Worm (Caenorhabditis elegans) whole organism, young adult: ENCODE data around the gene nspb-11.
A peak's percentile ranks its signal among the peaks of the same experiment; 100 is the strongest.

Source experiments
- B0019.2 ChIP-seq: fragments of 200-800 bp; sonication (Bioruptor generic); conservative IDR thresholded peaks from 2 replicates; pipeline ENCODE4 v1.3.6; 2022; ENCODE audit warnings: missing genetic modification reagents, missing genetic modification characterization, missing compliant biosample characterization
- B0035.1 ChIP-seq: sonication (generic microtip); optimal IDR thresholded peaks from 2 replicates; lab custom pipeline; 2016; ENCODE audit warnings: missing genetic modification characterization, mild to moderate bottlenecking, missing compliant biosample characterization, missing genotype, missing genetic modification reagents
- B0261.1 ChIP-seq: sonication (generic microtip); optimal IDR thresholded peaks from 2 replicates; lab custom pipeline; 2016; ENCODE audit warnings: mild to moderate bottlenecking, missing genetic modification characterization, moderate library complexity, missing compliant biosample characterization
- F10E7.11 ChIP-seq: sonication (generic microtip); optimal IDR thresholded peaks from 2 replicates; lab custom pipeline; 2017; ENCODE audit warnings: mild to moderate bottlenecking, missing genetic modification characterization, moderate library complexity, missing compliant biosample characterization
- F22D6.2 ChIP-seq: sonication (generic microtip); optimal IDR thresholded peaks from 2 replicates; lab custom pipeline; 2016; ENCODE audit warnings: mild to moderate bottlenecking, missing genetic modification characterization, missing compliant biosample characterization
- F23B12.7 ChIP-seq: sonication (generic microtip); optimal IDR thresholded peaks from 2 replicates; lab custom pipeline; 2017; ENCODE audit warnings: missing genetic modification characterization, mild to moderate bottlenecking, missing compliant biosample characterization, antibody characterized with exemption, moderate library complexity; ENCODE audit not compliant: insufficient read depth
- K11D2.4 ChIP-seq: fragments of 200-800 bp; sonication (Bioruptor generic); IDR thresholded peaks from 2 replicates; pipeline ENCODE4 v1.3.6; 2022; ENCODE audit warnings: missing genetic modification reagents, missing genetic modification characterization, missing compliant biosample characterization
- K12H6.12 ChIP-seq: fragments of 200-800 bp; sonication (Bioruptor generic); optimal IDR thresholded peaks from 2 replicates; lab custom pipeline; 2018; ENCODE audit warnings: mild to moderate bottlenecking, missing genetic modification characterization, missing compliant biosample characterization
- Y67H2A.10 ChIP-seq: fragments of 200-800 bp; sonication (Bioruptor generic); conservative IDR thresholded peaks from 2 replicates; pipeline ENCODE4 v1.3.6; 2022; ENCODE audit warnings: missing genetic modification reagents, missing genetic modification characterization, missing compliant biosample characterization
- akir-1 ChIP-seq: fragments of 200-800 bp; sonication (Bioruptor generic); optimal IDR thresholded peaks from 2 replicates; lab custom pipeline; 2018; ENCODE audit warnings: mild to moderate bottlenecking, missing genetic modification characterization, moderate library complexity, missing compliant biosample characterization
- atf-7 ChIP-seq: sonication (generic microtip); optimal IDR thresholded peaks from 2 replicates; lab custom pipeline; 2017; ENCODE audit warnings: mild to moderate bottlenecking, missing genetic modification characterization, missing compliant biosample characterization
- attf-6 ChIP-seq: fragments of 200-800 bp; sonication (Bioruptor generic); IDR thresholded peaks from 2 replicates; pipeline ENCODE4 v1.3.6; 2022; ENCODE audit warnings: missing genetic modification reagents, missing genetic modification characterization, missing compliant biosample characterization
- ceh-27 ChIP-seq: fragments of 200-800 bp; sonication (Bioruptor generic); optimal IDR thresholded peaks from 2 replicates; lab custom pipeline; 2018; ENCODE audit warnings: mild to moderate bottlenecking, missing genetic modification characterization, moderate library complexity, missing compliant biosample characterization
- ceh-58 ChIP-seq: fragments of 200-800 bp; sonication (Bioruptor generic); IDR thresholded peaks from 2 replicates; pipeline ENCODE4 v1.3.6; 2022; ENCODE audit warnings: missing genetic modification characterization, missing compliant biosample characterization
- ceh-79 ChIP-seq: sonication (generic microtip); optimal IDR thresholded peaks from 2 replicates; lab custom pipeline; 2017; ENCODE audit warnings: mild to moderate bottlenecking, missing genetic modification characterization, missing compliant biosample characterization
- ceh-91 ChIP-seq: fragments of 200-800 bp; sonication (Bioruptor generic); IDR thresholded peaks from 2 replicates; pipeline ENCODE4 v1.3.6; 2022; ENCODE audit warnings: missing genetic modification reagents, missing genetic modification characterization, missing compliant biosample characterization
- dpl-1 ChIP-seq: fragments of 150-350 bp; optimal IDR thresholded peaks from 2 replicates; lab custom pipeline; 2014; ENCODE audit warnings: missing biosample characterization, missing genetic modification reagents, missing genetic modification characterization
- egl-44 ChIP-seq: fragments of 200-800 bp; sonication (Bioruptor generic); IDR thresholded peaks from 2 replicates; pipeline ENCODE4 v1.3.6; 2022; ENCODE audit warnings: missing genetic modification reagents, missing genetic modification characterization, missing compliant biosample characterization
- ekl-4 ChIP-seq: fragments of 200-800 bp; sonication (Bioruptor generic); IDR thresholded peaks from 2 replicates; pipeline ENCODE4 v1.3.6; 2022; ENCODE audit warnings: missing genetic modification reagents, missing genetic modification characterization, missing compliant biosample characterization
- hlh-12 ChIP-seq: sonication (generic microtip); optimal IDR thresholded peaks from 2 replicates; lab custom pipeline; 2016; ENCODE audit warnings: missing genetic modification characterization, missing compliant biosample characterization
- hlh-26 ChIP-seq: fragments of 200-800 bp; sonication (Bioruptor generic); conservative IDR thresholded peaks from 2 replicates; pipeline ENCODE4 v1.3.6; 2022; ENCODE audit warnings: missing genetic modification reagents, missing genetic modification characterization, missing compliant biosample characterization
- let-526 ChIP-seq: fragments of 200-800 bp; sonication (Bioruptor generic); IDR thresholded peaks from 2 replicates; pipeline ENCODE4 v1.3.6; 2022; ENCODE audit warnings: missing genetic modification reagents, missing genetic modification characterization, missing compliant biosample characterization
- lin-40 ChIP-seq: sonication (generic microtip); optimal IDR thresholded peaks from 2 replicates; lab custom pipeline; 2016; ENCODE audit warnings: missing genetic modification characterization, mild to moderate bottlenecking, missing compliant biosample characterization, missing genotype, missing genetic modification reagents
- lin-54 ChIP-seq: fragments of 200-800 bp; sonication (Bioruptor generic); optimal IDR thresholded peaks from 2 replicates; lab custom pipeline; 2018; ENCODE audit warnings: mild to moderate bottlenecking, missing genetic modification characterization, missing compliant biosample characterization
- madf-10 ChIP-seq: sonication (generic microtip); optimal IDR thresholded peaks from 2 replicates; lab custom pipeline; 2016; ENCODE audit warnings: mild to moderate bottlenecking, missing genetic modification characterization, missing compliant biosample characterization
- madf-3 ChIP-seq: fragments of 200-800 bp; sonication (Bioruptor generic); IDR thresholded peaks from 2 replicates; pipeline ENCODE4 v1.3.6; 2022; ENCODE audit warnings: missing genetic modification reagents, missing genetic modification characterization, missing compliant biosample characterization
- madf-8 ChIP-seq: fragments of 200-800 bp; sonication (Bioruptor generic); conservative IDR thresholded peaks from 2 replicates; pipeline ENCODE4 v1.3.6; 2022; ENCODE audit warnings: missing genetic modification reagents, missing genetic modification characterization, missing compliant biosample characterization
- mel-28 ChIP-seq: sonication (generic microtip); optimal IDR thresholded peaks from 2 replicates; lab custom pipeline; 2016; ENCODE audit warnings: borderline replicate concordance, mild to moderate bottlenecking, missing genetic modification characterization, missing compliant biosample characterization
- nfyb-1 ChIP-seq: fragments of 200-800 bp; sonication (Bioruptor generic); IDR thresholded peaks from 2 replicates; pipeline ENCODE4 v1.3.6; 2022; ENCODE audit warnings: missing genetic modification reagents, missing genetic modification characterization, missing compliant biosample characterization
- nhr-120 ChIP-seq: fragments of 200-800 bp; sonication (Bioruptor generic); IDR thresholded peaks from 2 replicates; pipeline ENCODE4 v1.3.6; 2022; ENCODE audit warnings: missing genetic modification characterization, missing compliant biosample characterization
- rcor-1 ChIP-seq: fragments of 200-800 bp; sonication (Bioruptor generic); IDR thresholded peaks from 2 replicates; pipeline ENCODE4 v1.3.6; 2022; ENCODE audit warnings: missing genetic modification reagents, missing genetic modification characterization, missing compliant biosample characterization
- repo-1 ChIP-seq: sonication (generic microtip); optimal IDR thresholded peaks from 2 replicates; lab custom pipeline; 2017; ENCODE audit warnings: mild to moderate bottlenecking, missing genetic modification characterization, missing compliant biosample characterization
- rpc-1 ChIP-seq, 2 experiments: fragments of 150-350 bp in 1 of 2; sonication (generic microtip) in 1 of 2; optimal IDR thresholded peaks; 2 replicates each; lab custom pipeline; 2014 to 2018; ENCODE audit warnings: missing biosample characterization in 1 of 2, missing genetic modification characterization in 1 of 2, missing genetic modification reagents in 1 of 2, missing genotype in 1 of 2
- snpc-1.3 ChIP-seq: sonication (generic microtip); optimal IDR thresholded peaks from 2 replicates; lab custom pipeline; 2017; ENCODE audit warnings: missing genetic modification characterization, mild to moderate bottlenecking, missing compliant biosample characterization, antibody characterized with exemption, moderate library complexity, missing genotype, missing genetic modification reagents; ENCODE audit not compliant: insufficient read depth
- tbp1 ChIP-seq: fragments of 200-800 bp; sonication (Bioruptor generic); optimal IDR thresholded peaks from 2 replicates; lab custom pipeline; 2018; ENCODE audit warnings: mild to moderate bottlenecking, missing genetic modification characterization, missing compliant biosample characterization
- unc-62 ChIP-seq: fragments of 150-350 bp; optimal IDR thresholded peaks from 2 replicates; lab custom pipeline; 2014; ENCODE audit warnings: missing biosample characterization, missing genetic modification reagents, missing genetic modification characterization
- zim-3 ChIP-seq: sonication (generic microtip); optimal IDR thresholded peaks from 2 replicates; lab custom pipeline; 2017; ENCODE audit warnings: mild to moderate bottlenecking, missing genetic modification characterization, moderate library complexity, missing compliant biosample characterization
- ztf-22 ChIP-seq: fragments of 200-800 bp; sonication (Bioruptor generic); optimal IDR thresholded peaks from 2 replicates; lab custom pipeline; 2018; ENCODE audit warnings: mild to moderate bottlenecking, missing genetic modification characterization, moderate library complexity, missing compliant biosample characterization
- ztf-25 ChIP-seq: fragments of 200-800 bp; sonication (Bioruptor generic); IDR thresholded peaks from 2 replicates; pipeline ENCODE4 v1.3.6; 2022; ENCODE audit warnings: missing genetic modification reagents, missing genetic modification characterization, missing compliant biosample characterization
- ztf-3 ChIP-seq: fragments of 200-800 bp; sonication (Bioruptor generic); optimal IDR thresholded peaks from 2 replicates; lab custom pipeline; 2018; ENCODE audit warnings: mild to moderate bottlenecking, missing genetic modification characterization, missing compliant biosample characterization

nspb-11 gene

DNA sequence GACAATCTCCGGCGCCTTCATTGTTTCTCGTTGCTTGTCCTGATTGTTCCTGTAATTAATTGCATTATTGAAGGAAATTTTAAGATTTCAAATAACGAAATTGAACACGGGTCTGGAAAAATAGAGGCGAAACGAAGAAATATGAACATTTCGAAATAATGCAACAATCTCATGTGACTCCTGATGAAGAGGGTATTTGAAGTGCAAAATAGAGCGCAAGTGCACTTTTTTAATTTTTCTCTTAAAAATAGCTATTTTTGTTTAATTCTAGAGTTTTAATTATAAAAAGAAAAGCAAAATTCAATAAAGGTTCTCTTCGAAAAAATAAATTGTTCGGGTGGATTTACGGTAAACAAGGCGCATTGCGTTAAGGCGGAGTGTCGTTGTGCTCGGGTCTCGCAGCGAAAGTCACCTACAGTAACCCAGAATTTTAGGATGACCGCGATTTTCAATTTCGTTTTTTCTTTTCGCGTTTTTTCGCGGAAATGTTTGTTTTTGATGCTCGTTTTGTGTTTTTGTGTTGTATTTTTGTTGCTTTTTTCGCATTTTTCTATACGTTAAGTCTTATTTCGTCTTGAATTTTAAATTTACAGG, 11.9 kb downstream of the nspb-11 start, which contains the start of the genes F58G1.2 and wago-4 (continued):
- TF ChIP-seq ceh-27 (GFP tag; lab: Kevin White, UChicago): no peak
- no peak for TF ChIP-seq nfyb-1 (GFP tag; lab: Robert Waterston, UW)
- peak; percentile 92 for TF ChIP-seq ceh-91 (GFP tag; lab: Robert Waterston, UW)
- TF ChIP-seq hlh-26 (GFP tag; lab: Robert Waterston, UW): no peak
- TF ChIP-seq ceh-79 (tag; lab: Kevin White, UChicago): no peak
- peak; percentile 83 for TF ChIP-seq madf-8
- no peak for TF ChIP-seq lin-40 (tag; lab: Kevin White, UChicago)
- TF ChIP-seq madf-10 (tag; lab: Kevin White, UChicago): no peak
- no peak for TF ChIP-seq K12H6.12 (tag; lab: Kevin White, UChicago)
- no peak for TF ChIP-seq ztf-22 (GFP tag; lab: Kevin White, UChicago)
- no peak for TF ChIP-seq Y67H2A.10 (GFP tag; lab: Robert Waterston, UW)
- TF ChIP-seq F10E7.11 (tag; lab: Kevin White, UChicago): no peak
- TF ChIP-seq atf-7 (tag; lab: Kevin White, UChicago): no peak
- no peak for TF ChIP-seq K11D2.4
- TF ChIP-seq tbp1 (GFP tag; lab: Kevin White, UChicago): peak; percentile 46
- TF ChIP-seq snpc-1.3 (tag; lab: Kevin White, UChicago): peak; percentile 53
- no peak for TF ChIP-seq mel-28 (tag; lab: Kevin White, UChicago)
- TF ChIP-seq F23B12.7 (tag; lab: Kevin White, UChicago): peak; percentile 44
- TF ChIP-seq zim-3 (tag; lab: Kevin White, UChicago): no peak
- TF ChIP-seq rcor-1 (GFP tag; lab: Robert Waterston, UW): peak; percentile 51; the same call in 1 of the 2 replicates
- TF ChIP-seq ekl-4 (GFP tag; lab: Robert Waterston, UW): no peak
- no peak for TF ChIP-seq akir-1 (GFP tag; lab: Kevin White, UChicago)
- TF ChIP-seq madf-3 (GFP tag; lab: Robert Waterston, UW): no peak
- no peak for TF ChIP-seq let-526
- no peak for TF ChIP-seq rpc-1 (optimal IDR thresholded peaks at IDR 0.05; lab: Kevin White, UChicago)
- TF ChIP-seq rpc-1 (tag; optimal IDR thresholded peaks at IDR 0.05; lab: Kevin White, UChicago): no peak
- TF ChIP-seq hlh-12 (tag; lab: Kevin White, UChicago): no peak
- peak; percentile 88 for TF ChIP-seq dpl-1 (GFP tag; lab: Kevin White, UChicago)
- no peak for TF ChIP-seq ceh-58 (GFP tag; lab: Robert Waterston, UW)
- TF ChIP-seq attf-6 (GFP tag; lab: Robert Waterston, UW): no peak
- peak; percentile 70 for TF ChIP-seq lin-54 (GFP tag; lab: Kevin White, UChicago)

DNA sequence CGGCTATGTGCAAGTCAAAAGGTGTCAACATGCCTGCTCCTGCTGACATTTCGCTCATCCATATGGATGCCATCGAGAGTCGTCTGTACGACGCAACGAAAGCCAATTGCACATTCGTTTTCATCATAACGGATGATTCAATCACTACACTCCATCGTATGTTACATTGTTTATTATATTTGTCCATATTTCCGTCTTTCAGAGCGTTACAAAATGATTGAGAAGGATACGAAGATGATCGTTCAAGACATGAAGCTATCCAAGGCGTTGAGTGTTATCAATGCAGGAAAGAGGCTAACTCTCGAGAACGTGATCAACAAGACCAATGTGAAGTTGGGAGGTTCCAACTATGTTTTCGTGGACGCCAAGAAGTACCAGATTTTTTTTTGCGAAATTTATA, 14.3 kb downstream of the nspb-11 start:
- TF ChIP-seq B0261.1 (tag; lab: Kevin White, UChicago): no peak
- no peak for TF ChIP-seq ztf-25 (GFP tag; lab: Robert Waterston, UW)
- TF ChIP-seq B0019.2: no peak
- no peak for TF ChIP-seq nhr-120 (GFP tag; lab: Robert Waterston, UW)
- no peak for TF ChIP-seq ztf-3 (GFP tag; lab: Kevin White, UChicago)
- TF ChIP-seq dpl-1 (GFP tag; lab: Kevin White, UChicago): no peak
- no peak for TF ChIP-seq mel-28 (tag; lab: Kevin White, UChicago)
- TF ChIP-seq B0035.1: no peak
- TF ChIP-seq repo-1 (tag; lab: Kevin White, UChicago): no peak
- no peak for TF ChIP-seq ceh-91 (GFP tag; lab: Robert Waterston, UW)
- TF ChIP-seq F22D6.2 (tag; lab: Kevin White, UChicago): no peak
- TF ChIP-seq unc-62 (GFP tag; lab: Kevin White, UChicago): no peak
- TF ChIP-seq egl-44 (GFP tag; lab: Robert Waterston, UW): no peak
- TF ChIP-seq, all 124 proteins: peak for 0
